Fruit fly (Drosophila melanogaster) Kc167 (cell line): ENCODE results near the gene CG2021.

ENCODE experiments used
- Myc ChIP-seq: fragments of >200 bp; optimal IDR thresholded peaks from 2 replicates; lab custom pipeline; 2017; ENCODE audit warnings: missing external identifiers
- Sin3A ChIP-seq: fragments of >200 bp; optimal IDR thresholded peaks from 2 replicates; lab custom pipeline; 2018; ENCODE audit warnings: missing external identifiers
- h ChIP-seq: fragments of >200 bp; optimal IDR thresholded peaks from 3 replicates; lab custom pipeline; 2018; ENCODE audit warnings: missing external identifiers
- insv ChIP-seq: fragments of >200 bp; optimal IDR thresholded peaks from 3 replicates; lab custom pipeline; 2018; ENCODE audit warnings: missing external identifiers
- psq ChIP-seq: fragments of >200 bp; optimal IDR thresholded peaks from 2 replicates; lab custom pipeline; 2017; ENCODE audit warnings: missing external identifiers
- ttk ChIP-seq: sonication (Bioruptor generic); optimal IDR thresholded peaks from 2 replicates; lab custom pipeline; 2017; ENCODE audit warnings: missing external identifiers

Gene CG2021

dm6 chr3L:1777249-1777648 lies at the start of gene CG2021, which contains the start of gene mRpL46:
TSS of gene CG2021 (minus strand) at chr3L:1777411.
TSS of gene mRpL46 (plus strand) at chr3L:1777439.
- TF ChIP-seq Sin3A (lab: Kevin White, UChicago) (no peak), ttk (lab: Kevin White, UChicago) (no peak), psq (lab: Kevin White, UChicago) (no peak), h (lab: Kevin White, UChicago) (no peak), Myc (lab: Kevin White, UChicago) (no peak), insv (lab: Kevin White, UChicago) (no peak)

dm6 chr3L:1822365-1822764 lies 45.2 kb upstream of the CG2021 start:
- TF ChIP-seq psq (lab: Kevin White, UChicago) = no peak

dm6 chr3L:1821140-1821539 lies 43.9 kb upstream of the CG2021 start:
- TF ChIP-seq insv (lab: Kevin White, UChicago) (no peak), h (lab: Kevin White, UChicago) (no peak), ttk (lab: Kevin White, UChicago) (no peak), Sin3A (lab: Kevin White, UChicago) (no peak), Myc (lab: Kevin White, UChicago) (no peak), psq (lab: Kevin White, UChicago) (no peak)

- TF ChIP-seq h (lab: Kevin White, UChicago) (no peak), insv (lab: Kevin White, UChicago) (no peak), psq (lab: Kevin White, UChicago) (no peak), Sin3A (lab: Kevin White, UChicago) (no peak), ttk (lab: Kevin White, UChicago) (no peak), Myc (lab: Kevin White, UChicago) (no peak)
These were observed 41.6 kb upstream of the CG2021 start for dm6 chr3L:1818834-1819233.

dm6 chr3L:1817405-1817804 lies 40.2 kb upstream of the CG2021 start:
- TF ChIP-seq psq (lab: Kevin White, UChicago) = no peak
- TF ChIP-seq Sin3A (lab: Kevin White, UChicago) = no peak
- no peak for TF ChIP-seq h (lab: Kevin White, UChicago)
- no peak for TF ChIP-seq insv (lab: Kevin White, UChicago)
- no peak for TF ChIP-seq ttk (lab: Kevin White, UChicago)
- no peak for TF ChIP-seq Myc (lab: Kevin White, UChicago)

dm6 chr3L:1816614-1817013 lies 39.4 kb upstream of the CG2021 start:
- TF ChIP-seq ttk (lab: Kevin White, UChicago) = no peak
- TF ChIP-seq Myc (lab: Kevin White, UChicago) = no peak
- TF ChIP-seq h (lab: Kevin White, UChicago) = no peak
- no peak for TF ChIP-seq insv (lab: Kevin White, UChicago)
- no peak for TF ChIP-seq psq (lab: Kevin White, UChicago)
- no peak for TF ChIP-seq Sin3A (lab: Kevin White, UChicago)

- TF ChIP-seq insv (lab: Kevin White, UChicago) (no peak), Sin3A (lab: Kevin White, UChicago) (no peak), psq (lab: Kevin White, UChicago) (no peak), ttk (lab: Kevin White, UChicago) (no peak), h (lab: Kevin White, UChicago) (no peak), Myc (lab: Kevin White, UChicago) (no peak)
These were observed 33.1 kb upstream of the CG2021 start, which contains the start of gene GV1 for dm6 chr3L:1810288-1810687. TSS of gene GV1 (plus strand) at chr3L:1810588.

dm6 chr3L:1808631-1809030 lies 31.4 kb upstream of the CG2021 start:
- TF ChIP-seq insv (lab: Kevin White, UChicago) = no peak
- no peak for TF ChIP-seq psq (lab: Kevin White, UChicago)
- no peak for TF ChIP-seq Sin3A (lab: Kevin White, UChicago)
- TF ChIP-seq ttk (lab: Kevin White, UChicago) = no peak
- TF ChIP-seq Myc (lab: Kevin White, UChicago) = no peak
- no peak for TF ChIP-seq h (lab: Kevin White, UChicago)

- TF ChIP-seq psq (lab: Kevin White, UChicago) (peak; percentile 58), h (lab: Kevin White, UChicago) (no peak), ttk (lab: Kevin White, UChicago) (no peak), Myc (lab: Kevin White, UChicago) (no peak), insv (lab: Kevin White, UChicago) (no peak), Sin3A (lab: Kevin White, UChicago) (no peak)
These were observed 25.6 kb upstream of the CG2021 start, which contains the start of the genes JTBR and CG42676 for dm6 chr3L:1802802-1803201. TSS of gene JTBR (minus strand) at chr3L:1802856. TSS of gene CG42676 (plus strand) at chr3L:1803107.

dm6 chr3L:1798649-1799048 lies 21.4 kb upstream of the CG2021 start, which contains the start of gene Patj:
TSS of gene Patj (plus strand) at chr3L:1798803.
- no peak for TF ChIP-seq h (lab: Kevin White, UChicago)
- no peak for TF ChIP-seq insv (lab: Kevin White, UChicago)
- no peak for TF ChIP-seq psq (lab: Kevin White, UChicago)
- TF ChIP-seq Sin3A (lab: Kevin White, UChicago) = no peak
- no peak for TF ChIP-seq ttk (lab: Kevin White, UChicago)
- TF ChIP-seq Myc (lab: Kevin White, UChicago) = no peak

dm6 chr3L:1797005-1797404 lies 19.8 kb upstream of the CG2021 start, which contains the start of gene CG12020:
TSS of gene CG12020 (plus strand) at chr3L:1797305.
- TF ChIP-seq insv (lab: Kevin White, UChicago) (no peak), h (lab: Kevin White, UChicago) (no peak), Myc (lab: Kevin White, UChicago) (no peak), psq (lab: Kevin White, UChicago) (no peak), ttk (lab: Kevin White, UChicago) (no peak), Sin3A (lab: Kevin White, UChicago) (no peak)
